Worm (Caenorhabditis elegans): ENCODE measurements around the gene T22D1.5.

The T22D1.5 gene

ce11 chrIV:6912851-6913588, 9.3 kb downstream of the T22D1.5 start, which contains the start of gene T22D1.3:
T22D1.3 (plus strand) TSS chrIV:6913538.
- TF ChIP-seq ama-1 (optimal IDR thresholded peaks at IDR 0.05) = no peak
- TF ChIP-seq flt-1 (GFP tag; IDR thresholded peaks at IDR 0.05) = no peak
- no peak for TF ChIP-seq ets-7 (tag; optimal IDR thresholded peaks at IDR 0.05)
- TF ChIP-seq pes-1 (GFP tag; IDR thresholded peaks at IDR 0.05) = no peak
- no peak for TF ChIP-seq F13C5.2 (tag; optimal IDR thresholded peaks at IDR 0.05)
- no peak for TF ChIP-seq hmbx-1 (tag; optimal IDR thresholded peaks at IDR 0.05)
- no peak for TF ChIP-seq scrt-1 (GFP tag; IDR thresholded peaks at IDR 0.05)
- no peak for TF ChIP-seq ceh-36 (tag; optimal IDR thresholded peaks at IDR 0.05)
- TF ChIP-seq tra-4 (tag; optimal IDR thresholded peaks at IDR 0.05) = no peak
- no peak for TF ChIP-seq hnd-1 (tag; optimal IDR thresholded peaks at IDR 0.05)
- TF ChIP-seq hmg-4 (GFP tag; optimal IDR thresholded peaks at IDR 0.05) = no peak
- TF ChIP-seq tbx-37 (GFP tag; conservative IDR thresholded peaks at IDR 0.05) = no peak
- no peak for TF ChIP-seq ceh-13 (GFP tag; optimal IDR thresholded peaks at IDR 0.05)
- TF ChIP-seq aly-1 (tag; optimal IDR thresholded peaks at IDR 0.05) = no peak
- TF ChIP-seq sea-1 (GFP tag; conservative IDR thresholded peaks at IDR 0.05) = no peak
- no peak for TF ChIP-seq tbx-11 (GFP tag; IDR thresholded peaks at IDR 0.05)
- TF ChIP-seq B0310.2 (tag; optimal IDR thresholded peaks at IDR 0.05) = no peak

- TF ChIP-seq scrt-1 (GFP tag; IDR thresholded peaks at IDR 0.05) = 0 out of 2 replicates have a peak, but pooled peaks have one; percentile 16
These were observed 10.4 kb downstream of the T22D1.5 start for ce11 chrIV:6914161-6914585.

ce11 chrIV:6916831-6917230, 13.1 kb downstream of the T22D1.5 start:
- no peak for TF ChIP-seq sea-1 (GFP tag; conservative IDR thresholded peaks at IDR 0.05)
- TF ChIP-seq pes-1 (GFP tag; IDR thresholded peaks at IDR 0.05) = no peak
- TF ChIP-seq F13C5.2 (tag; optimal IDR thresholded peaks at IDR 0.05) = no peak

ce11 chrIV:6919318-6919717, 15.6 kb downstream of the T22D1.5 start, which contains the start of gene ruvb-2:
ruvb-2 (minus strand) TSS chrIV:6919406.
- TF ChIP-seq sea-1 (GFP tag; conservative IDR thresholded peaks at IDR 0.05) = no peak
- TF ChIP-seq B0310.2 (tag; optimal IDR thresholded peaks at IDR 0.05) = no peak
- no peak for TF ChIP-seq hmbx-1 (tag; optimal IDR thresholded peaks at IDR 0.05)
- TF ChIP-seq F13C5.2 (tag; optimal IDR thresholded peaks at IDR 0.05) = peak; percentile 38

- TF ChIP-seq tbx-11 (GFP tag; IDR thresholded peaks at IDR 0.05) (no peak), hnd-1 (tag; optimal IDR thresholded peaks at IDR 0.05) (no peak), ceh-13 (GFP tag; optimal IDR thresholded peaks at IDR 0.05) (no peak), B0310.2 (tag; optimal IDR thresholded peaks at IDR 0.05) (no peak)
These were observed 16.3 kb downstream of the T22D1.5 start, which contains the start of gene T22D1.18 for ce11 chrIV:6920063-6920462. T22D1.18 (minus strand) TSS chrIV:6920163.

ce11 chrIV:6923070-6923469, 19.3 kb downstream of the T22D1.5 start, which contains the start of gene T22D1.1:
T22D1.1 (plus strand) TSS chrIV:6923370.
- no peak for TF ChIP-seq tbx-11 (GFP tag; IDR thresholded peaks at IDR 0.05)
- TF ChIP-seq aly-1 (tag; optimal IDR thresholded peaks at IDR 0.05) = no peak
- TF ChIP-seq scrt-1 (GFP tag; IDR thresholded peaks at IDR 0.05) = no peak
- no peak for TF ChIP-seq B0310.2 (tag; optimal IDR thresholded peaks at IDR 0.05)
- TF ChIP-seq hnd-1 (tag; optimal IDR thresholded peaks at IDR 0.05) = no peak
- no peak for TF ChIP-seq ets-7 (tag; optimal IDR thresholded peaks at IDR 0.05)
- TF ChIP-seq tra-4 (tag; optimal IDR thresholded peaks at IDR 0.05) = no peak
- TF ChIP-seq sea-1 (GFP tag; conservative IDR thresholded peaks at IDR 0.05) = no peak
- TF ChIP-seq ceh-36 (tag; optimal IDR thresholded peaks at IDR 0.05) = no peak
- no peak for TF ChIP-seq ama-1 (optimal IDR thresholded peaks at IDR 0.05)
- no peak for TF ChIP-seq pes-1 (GFP tag; IDR thresholded peaks at IDR 0.05)
- no peak for TF ChIP-seq hmg-4 (GFP tag; optimal IDR thresholded peaks at IDR 0.05)
- TF ChIP-seq F13C5.2 (tag; optimal IDR thresholded peaks at IDR 0.05) = no peak
- no peak for TF ChIP-seq ceh-13 (GFP tag; optimal IDR thresholded peaks at IDR 0.05)
- no peak for TF ChIP-seq tbx-37 (GFP tag; conservative IDR thresholded peaks at IDR 0.05)
- no peak for TF ChIP-seq hmbx-1 (tag; optimal IDR thresholded peaks at IDR 0.05)
- TF ChIP-seq flt-1 (GFP tag; IDR thresholded peaks at IDR 0.05) = no peak

ce11 chrIV:6925520-6925919, 21.8 kb downstream of the T22D1.5 start:
- no peak for TF ChIP-seq scrt-1 (GFP tag; IDR thresholded peaks at IDR 0.05)
- no peak for TF ChIP-seq ama-1 (optimal IDR thresholded peaks at IDR 0.05)
- TF ChIP-seq hmg-4 (GFP tag; optimal IDR thresholded peaks at IDR 0.05) = no peak
- no peak for TF ChIP-seq flt-1 (GFP tag; IDR thresholded peaks at IDR 0.05)
- no peak for TF ChIP-seq pes-1 (GFP tag; IDR thresholded peaks at IDR 0.05)
- TF ChIP-seq tra-4 (tag; optimal IDR thresholded peaks at IDR 0.05) = no peak
- TF ChIP-seq ceh-36 (tag; optimal IDR thresholded peaks at IDR 0.05) = no peak
- TF ChIP-seq ceh-13 (GFP tag; optimal IDR thresholded peaks at IDR 0.05) = no peak
- no peak for TF ChIP-seq hmbx-1 (tag; optimal IDR thresholded peaks at IDR 0.05)
- no peak for TF ChIP-seq B0310.2 (tag; optimal IDR thresholded peaks at IDR 0.05)
- no peak for TF ChIP-seq tbx-11 (GFP tag; IDR thresholded peaks at IDR 0.05)
- TF ChIP-seq F13C5.2 (tag; optimal IDR thresholded peaks at IDR 0.05) = no peak
- no peak for TF ChIP-seq ets-7 (tag; optimal IDR thresholded peaks at IDR 0.05)
- no peak for TF ChIP-seq sea-1 (GFP tag; conservative IDR thresholded peaks at IDR 0.05)

- TF ChIP-seq tbx-11 (GFP tag; IDR thresholded peaks at IDR 0.05) (no peak), pes-1 (GFP tag; IDR thresholded peaks at IDR 0.05) (no peak), ceh-36 (tag; optimal IDR thresholded peaks at IDR 0.05) (no peak), tbx-37 (GFP tag; conservative IDR thresholded peaks at IDR 0.05) (no peak), flt-1 (GFP tag; IDR thresholded peaks at IDR 0.05) (no peak), tra-4 (tag; optimal IDR thresholded peaks at IDR 0.05) (no peak), aly-1 (tag; optimal IDR thresholded peaks at IDR 0.05) (no peak), B0310.2 (tag; optimal IDR thresholded peaks at IDR 0.05) (no peak), ama-1 (optimal IDR thresholded peaks at IDR 0.05) (no peak)
These were observed 24.7 kb downstream of the T22D1.5 start, which contains the start of gene cest-6 for ce11 chrIV:6928417-6928816. cest-6 (minus strand) TSS chrIV:6928517.

All from whole organism, early embryonic.